Worm (Caenorhabditis elegans) whole organism, midembryonic: ENCODE measurements around the gene emc-5.

Source experiments
- T22C8.4 ChIP-seq: fragments of 200-800 bp; sonication (Bioruptor generic); IDR thresholded peaks from 2 replicates; pipeline ENCODE4 v1.3.6; 2022; ENCODE audit warnings: missing genetic modification characterization, missing compliant biosample characterization
- cog-1 ChIP-seq: sonication (generic microtip); optimal IDR thresholded peaks from 2 replicates; lab custom pipeline; 2016; ENCODE audit warnings: missing genetic modification characterization, missing compliant biosample characterization
- flt-1 ChIP-seq: fragments of 200-800 bp; sonication (Bioruptor generic); IDR thresholded peaks from 2 replicates; pipeline ENCODE4 v1.3.6; 2022; ENCODE audit warnings: missing genetic modification characterization, missing compliant biosample characterization
- klf-2 ChIP-seq: fragments of 200-800 bp; sonication (Bioruptor generic); conservative IDR thresholded peaks from 2 replicates; pipeline ENCODE4 v1.3.6; 2022; ENCODE audit warnings: missing genetic modification reagents, missing genetic modification characterization, missing compliant biosample characterization
- med-1 ChIP-seq: sonication (generic microtip); optimal IDR thresholded peaks from 2 replicates; lab custom pipeline; 2017; ENCODE audit warnings: missing genetic modification characterization, mild to moderate bottlenecking, missing compliant biosample characterization, antibody characterized with exemption, missing genetic modification reagents; ENCODE audit not compliant: insufficient read depth
- ref-1 ChIP-seq: fragments of 200-800 bp; sonication (Bioruptor generic); conservative IDR thresholded peaks from 2 replicates; pipeline ENCODE4 v1.3.6; 2022; ENCODE audit warnings: missing genetic modification reagents, missing genetic modification characterization, missing compliant biosample characterization
- tab-1 ChIP-seq: fragments of 200-800 bp; sonication (Bioruptor generic); IDR thresholded peaks from 2 replicates; pipeline ENCODE4 v1.3.6; 2022; ENCODE audit warnings: missing genetic modification characterization, missing compliant biosample characterization
- ztf-23 ChIP-seq: fragments of 200-800 bp; sonication (Bioruptor generic); IDR thresholded peaks from 2 replicates; pipeline ENCODE4 v1.3.6; 2022; ENCODE audit warnings: missing genetic modification reagents, missing genetic modification characterization, missing compliant biosample characterization
- ztf-29 ChIP-seq: fragments of 200-800 bp; sonication (Bioruptor generic); IDR thresholded peaks from 2 replicates; pipeline ENCODE4 v1.3.6; 2022; ENCODE audit warnings: missing genetic modification reagents, missing genetic modification characterization, missing compliant biosample characterization

- no peak for TF ChIP-seq klf-2 (GFP tag; lab: Robert Waterston, UW)
- no peak for TF ChIP-seq cog-1
- TF ChIP-seq flt-1 (GFP tag; lab: Robert Waterston, UW), result no peak
- TF ChIP-seq ref-1 (GFP tag; lab: Robert Waterston, UW), result no peak
- TF ChIP-seq med-1 (GFP tag; lab: Kevin White, UChicago), result no peak
- TF ChIP-seq ztf-29 (GFP tag; lab: Robert Waterston, UW), result no peak
- no peak for TF ChIP-seq tab-1 (GFP tag; lab: Robert Waterston, UW)
- TF ChIP-seq ztf-23, result no peak
- TF ChIP-seq T22C8.4, result no peak
Observed at ce11 chrII:11448753-11449152, 47.8 kb upstream of the emc-5 start, which contains the start of gene W02B12.1.
